Worm (Caenorhabditis elegans): ENCODE data around the gene grl-10.

grl-10 gene

ce11 chrV:7774143-7774595 is at the start of gene grl-10:
TSS of gene grl-10 (plus strand) at chrV:7774545.
- no peak for TF ChIP-seq dao-5 (tag; optimal IDR thresholded peaks at IDR 0.05)
- no peak for TF ChIP-seq W03F9.2 (tag; optimal IDR thresholded peaks at IDR 0.05)
- no peak for TF ChIP-seq him-1 (tag; optimal IDR thresholded peaks at IDR 0.05)

ce11 chrV:7726202-7726601 is 48.1 kb upstream of the grl-10 start:
- no peak for TF ChIP-seq dao-5 (tag; optimal IDR thresholded peaks at IDR 0.05)
- no peak for TF ChIP-seq W03F9.2 (tag; optimal IDR thresholded peaks at IDR 0.05)

- TF ChIP-seq dao-5 (tag; optimal IDR thresholded peaks at IDR 0.05): no peak
- TF ChIP-seq W03F9.2 (tag; optimal IDR thresholded peaks at IDR 0.05): no peak
- TF ChIP-seq him-1 (tag; optimal IDR thresholded peaks at IDR 0.05): no peak
These were observed 47.4 kb upstream of the grl-10 start for ce11 chrV:7726927-7727326.

- TF ChIP-seq dao-5 (tag; optimal IDR thresholded peaks at IDR 0.05) (no peak), him-1 (tag; optimal IDR thresholded peaks at IDR 0.05) (peak; percentile 87), W03F9.2 (tag; optimal IDR thresholded peaks at IDR 0.05) (no peak)
These were observed 46.2 kb upstream of the grl-10 start for ce11 chrV:7728003-7728678.

- TF ChIP-seq dao-5 (tag; optimal IDR thresholded peaks at IDR 0.05) (no peak), him-1 (tag; optimal IDR thresholded peaks at IDR 0.05) (no peak), W03F9.2 (tag; optimal IDR thresholded peaks at IDR 0.05) (no peak)
These were observed 45.7 kb upstream of the grl-10 start, which contains the start of gene Y97E10C.1 for ce11 chrV:7728679-7729027. TSS of gene Y97E10C.1 (plus strand) at chrV:7728879.

ce11 chrV:7730488-7730887 is 43.9 kb upstream of the grl-10 start:
- TF ChIP-seq W03F9.2 (tag; optimal IDR thresholded peaks at IDR 0.05): no peak
- TF ChIP-seq dao-5 (tag; optimal IDR thresholded peaks at IDR 0.05): no peak
- TF ChIP-seq him-1 (tag; optimal IDR thresholded peaks at IDR 0.05): no peak

ce11 chrV:7733240-7733765 is 41.0 kb upstream of the grl-10 start:
- TF ChIP-seq W03F9.2 (tag; optimal IDR thresholded peaks at IDR 0.05) (no peak), him-1 (tag; optimal IDR thresholded peaks at IDR 0.05) (no peak), dao-5 (tag; optimal IDR thresholded peaks at IDR 0.05) (no peak)

- TF ChIP-seq him-1 (tag; optimal IDR thresholded peaks at IDR 0.05) (peak; percentile 29), W03F9.2 (tag; optimal IDR thresholded peaks at IDR 0.05) (no peak)
These were observed 39.4 kb upstream of the grl-10 start, which contains the start of gene clic-1 for ce11 chrV:7734909-7735308. TSS of gene clic-1 (minus strand) at chrV:7734911.

- no peak for TF ChIP-seq him-1 (tag; optimal IDR thresholded peaks at IDR 0.05)
- TF ChIP-seq W03F9.2 (tag; optimal IDR thresholded peaks at IDR 0.05): no peak
- no peak for TF ChIP-seq dao-5 (tag; optimal IDR thresholded peaks at IDR 0.05)
These were observed 39.0 kb upstream of the grl-10 start, which contains the start of gene srr-10 for ce11 chrV:7735319-7735718. TSS of gene srr-10 (plus strand) at chrV:7735619.

ce11 chrV:7737710-7738109 is 36.6 kb upstream of the grl-10 start, which contains the start of gene srr-9:
TSS of gene srr-9 (plus strand) at chrV:7738010.
- TF ChIP-seq dao-5 (tag; optimal IDR thresholded peaks at IDR 0.05): no peak
- TF ChIP-seq W03F9.2 (tag; optimal IDR thresholded peaks at IDR 0.05): no peak
- TF ChIP-seq him-1 (tag; optimal IDR thresholded peaks at IDR 0.05): no peak

ce11 chrV:7739949-7740348 is 34.4 kb upstream of the grl-10 start:
- TF ChIP-seq him-1 (tag; optimal IDR thresholded peaks at IDR 0.05): no peak
- TF ChIP-seq dao-5 (tag; optimal IDR thresholded peaks at IDR 0.05): no peak
- TF ChIP-seq W03F9.2 (tag; optimal IDR thresholded peaks at IDR 0.05): no peak

- TF ChIP-seq dao-5 (tag; optimal IDR thresholded peaks at IDR 0.05): no peak
- TF ChIP-seq him-1 (tag; optimal IDR thresholded peaks at IDR 0.05): no peak
- no peak for TF ChIP-seq W03F9.2 (tag; optimal IDR thresholded peaks at IDR 0.05)
These were observed 32.4 kb upstream of the grl-10 start for ce11 chrV:7741918-7742317.

- TF ChIP-seq W03F9.2 (tag; optimal IDR thresholded peaks at IDR 0.05) (no peak), him-1 (tag; optimal IDR thresholded peaks at IDR 0.05) (no peak)
These were observed 31.8 kb upstream of the grl-10 start, which contains the start of gene fbxl-5 for ce11 chrV:7742485-7742959. TSS of gene fbxl-5 (plus strand) at chrV:7742909.

ce11 chrV:7744068-7744467 is 30.3 kb upstream of the grl-10 start:
- TF ChIP-seq dao-5 (tag; optimal IDR thresholded peaks at IDR 0.05): no peak

ce11 chrV:7745386-7745785 is 29.0 kb upstream of the grl-10 start:
- TF ChIP-seq W03F9.2 (tag; optimal IDR thresholded peaks at IDR 0.05): no peak
- no peak for TF ChIP-seq him-1 (tag; optimal IDR thresholded peaks at IDR 0.05)
- no peak for TF ChIP-seq dao-5 (tag; optimal IDR thresholded peaks at IDR 0.05)

Data from whole organism, L4/young adult.